Fruit fly (Drosophila melanogaster) whole organism, embryonic: ENCODE results near the gene CG5388.
A peak's percentile ranks its signal among the peaks of the same experiment; 100 is the strongest.

Experiments used
- Aef1 ChIP-seq: fragments of 200-800 bp; sonication (Bioruptor generic); IDR thresholded peaks from 3 replicates; pipeline ENCODE4 v1.3.6; 2022; ENCODE audit warnings: missing biosample characterization, missing genetic modification characterization
- Awh ChIP-seq: fragments of 200-800 bp; sonication (Bioruptor generic); IDR thresholded peaks from 2 replicates; pipeline ENCODE4, ENCODE4 v1.3.6; 2022; ENCODE audit warnings: missing biosample characterization, missing genetic modification characterization
- CG10147 ChIP-seq: fragments of 200-800 bp; sonication (Bioruptor generic); optimal IDR thresholded peaks from 2 replicates; lab custom pipeline; 2019; ENCODE audit warnings: missing biosample characterization, mild to moderate bottlenecking, missing genetic modification characterization, moderate library complexity
- CG10431 ChIP-seq: fragments of 200-800 bp; sonication (Bioruptor generic); optimal IDR thresholded peaks from 3 replicates; lab custom pipeline; 2018; ENCODE audit warnings: missing biosample characterization, mild to moderate bottlenecking, missing genetic modification characterization
- CG11093 ChIP-seq: fragments of 200-800 bp; sonication (Bioruptor generic); IDR thresholded peaks from 3 replicates; pipeline ENCODE4 v1.3.6; 2022; ENCODE audit warnings: missing biosample characterization, missing genetic modification characterization
- CG14050 ChIP-seq: fragments of 200-800 bp; sonication (Bioruptor generic); IDR thresholded peaks from 3 replicates; pipeline ENCODE4 v1.3.6; 2022; ENCODE audit warnings: missing biosample characterization, missing genetic modification characterization
- CG17186 ChIP-seq: fragments of 200-800 bp; sonication (Bioruptor generic); optimal IDR thresholded peaks from 3 replicates; lab custom pipeline; 2017; ENCODE audit warnings: missing biosample characterization, missing genetic modification reagents, missing genetic modification characterization
- CG18764 ChIP-seq: fragments of 200-800 bp; sonication (Bioruptor generic); optimal IDR thresholded peaks from 3 replicates; lab custom pipeline; 2016; ENCODE audit warnings: missing biosample characterization, missing genetic modification characterization
- CG2875 ChIP-seq: fragments of 200-800 bp; sonication (Bioruptor generic); optimal IDR thresholded peaks from 2 replicates; lab custom pipeline; 2017; ENCODE audit warnings: missing biosample characterization, mild to moderate bottlenecking, missing genetic modification characterization, missing genetic modification reagents
- CG31365 ChIP-seq: fragments of 200-800 bp; sonication (Bioruptor generic); optimal IDR thresholded peaks from 2 replicates; lab custom pipeline; 2018; ENCODE audit warnings: missing biosample characterization, mild to moderate bottlenecking, missing genetic modification characterization
- CG31388 ChIP-seq: fragments of 200-800 bp; sonication (Bioruptor generic); optimal IDR thresholded peaks from 2 replicates; lab custom pipeline; 2016; ENCODE audit warnings: missing biosample characterization, missing genetic modification characterization
- CG3995 ChIP-seq: fragments of 200-800 bp; sonication (Bioruptor generic); optimal IDR thresholded peaks from 3 replicates; lab custom pipeline; 2016; ENCODE audit warnings: missing biosample characterization, missing genetic modification characterization
- CG4707 ChIP-seq: fragments of 200-800 bp; sonication (Bioruptor generic); optimal IDR thresholded peaks from 2 replicates; lab custom pipeline; 2018; ENCODE audit warnings: missing biosample characterization, mild to moderate bottlenecking, missing genetic modification characterization, moderate library complexity
- CG6683 ChIP-seq: fragments of 200-800 bp; sonication (Bioruptor generic); optimal IDR thresholded peaks from 2 replicates; lab custom pipeline; 2017; ENCODE audit warnings: missing biosample characterization, mild to moderate bottlenecking, missing genetic modification characterization, missing genetic modification reagents
- CG6854 ChIP-seq: fragments of 200-800 bp; sonication (Bioruptor generic); optimal IDR thresholded peaks from 3 replicates; lab custom pipeline; 2017; ENCODE audit warnings: missing biosample characterization, mild to moderate bottlenecking, missing genetic modification characterization
- CG8359 ChIP-seq: fragments of 200-800 bp; sonication (Bioruptor generic); optimal IDR thresholded peaks from 2 replicates; lab custom pipeline; 2017; ENCODE audit warnings: missing biosample characterization, mild to moderate bottlenecking, missing genetic modification characterization, borderline replicate concordance
- CG9437 ChIP-seq: fragments of 200-800 bp; sonication (Bioruptor generic); optimal IDR thresholded peaks from 2 replicates; lab custom pipeline; 2018; ENCODE audit warnings: missing biosample characterization, mild to moderate bottlenecking, missing genetic modification characterization
- CG9727 ChIP-seq: fragments of 200-800 bp; sonication (Bioruptor generic); optimal IDR thresholded peaks from 3 replicates; lab custom pipeline; 2017; ENCODE audit warnings: missing biosample characterization, mild to moderate bottlenecking, missing genetic modification characterization
- CG9817 ChIP-seq: fragments of 200-800 bp; sonication (Bioruptor generic); optimal IDR thresholded peaks from 2 replicates; lab custom pipeline; 2018; ENCODE audit warnings: missing biosample characterization, mild to moderate bottlenecking, missing genetic modification characterization, moderate library complexity
- Deaf1 ChIP-seq: fragments of 200-800 bp; optimal IDR thresholded peaks from 3 replicates; lab custom pipeline; 2019; ENCODE audit warnings: missing biosample characterization, mild to moderate bottlenecking, missing genetic modification characterization, moderate library complexity
- Dip3 ChIP-seq: fragments of 200-800 bp; sonication (Bioruptor generic); optimal IDR thresholded peaks from 3 replicates; lab custom pipeline; 2016; ENCODE audit warnings: missing biosample characterization, missing genetic modification characterization
- Dp ChIP-seq: fragments of 200-800 bp; sonication (Bioruptor generic); optimal IDR thresholded peaks from 2 replicates; lab custom pipeline; 2018; ENCODE audit warnings: missing biosample characterization, mild to moderate bottlenecking, missing genetic modification characterization, moderate library complexity
- Ets65A ChIP-seq: fragments of 200-800 bp; sonication (Bioruptor generic); peaks from one replicate; lab custom pipeline; 2016; ENCODE audit warnings: missing biosample characterization, missing genetic modification characterization
- HLH54F ChIP-seq: fragments of 200-800 bp; sonication (Bioruptor generic); optimal IDR thresholded peaks from 3 replicates; lab custom pipeline; 2016; ENCODE audit warnings: missing biosample characterization, missing genetic modification characterization
- NFAT ChIP-seq: fragments of 200-800 bp; sonication (Bioruptor generic); IDR thresholded peaks from 2 replicates; pipeline ENCODE4 v1.3.6; 2022; ENCODE audit warnings: missing biosample characterization, missing genetic modification characterization
- Nf-YB ChIP-seq: fragments of 200-800 bp; sonication (Bioruptor generic); optimal IDR thresholded peaks from 3 replicates; lab custom pipeline; 2019; ENCODE audit warnings: missing biosample characterization, mild to moderate bottlenecking, missing genetic modification characterization, moderate library complexity
- NfI ChIP-seq: fragments of 200-800 bp; sonication (Bioruptor generic); optimal IDR thresholded peaks from 3 replicates; lab custom pipeline; 2018; ENCODE audit warnings: missing biosample characterization, mild to moderate bottlenecking, missing genetic modification characterization, moderate library complexity
- Poxn ChIP-seq: fragments of 200-800 bp; sonication (Bioruptor generic); IDR thresholded peaks from 2 replicates; pipeline ENCODE4 v1.3.6; 2022; ENCODE audit warnings: missing biosample characterization, missing genetic modification characterization
- Rfx ChIP-seq: fragments of 200-800 bp; sonication (Bioruptor generic); IDR thresholded peaks from 2 replicates; pipeline ENCODE4 v1.3.6; 2022; ENCODE audit warnings: missing biosample characterization, missing genetic modification characterization
- Taf1 ChIP-seq: fragments of 200-800 bp; sonication (Bioruptor generic); IDR thresholded peaks from 2 replicates; pipeline ENCODE4 v1.3.6; 2022; ENCODE audit warnings: missing biosample characterization, missing genetic modification characterization
- Trl ChIP-seq, 3 experiments: fragments of >200 bp in 2 of 3; fragments of 200-800 bp in 1 of 3; sonication (Bioruptor generic) in 1 of 3; optimal IDR thresholded peaks; 2 replicates in 1 of 3; 3 replicates in 2 of 3; lab custom pipeline; 2016 to 2017; ENCODE audit warnings: missing biosample characterization in 1 of 3, missing genetic modification characterization in 1 of 3
- YL-1 ChIP-seq: fragments of 200-800 bp; sonication (Bioruptor generic); optimal IDR thresholded peaks from 3 replicates; lab custom pipeline; 2017; ENCODE audit warnings: missing biosample characterization, mild to moderate bottlenecking, missing genetic modification characterization
- aop ChIP-seq: fragments of 200-800 bp; sonication (Bioruptor generic); IDR thresholded peaks from 2 replicates; pipeline ENCODE4 v1.3.6; 2022; ENCODE audit warnings: missing biosample characterization, missing genetic modification characterization
- bcd ChIP-seq: fragments of 200-800 bp; sonication (Bioruptor generic); optimal IDR thresholded peaks from 2 replicates; lab custom pipeline; 2017; ENCODE audit warnings: missing biosample characterization, mild to moderate bottlenecking, missing genetic modification characterization
- chinmo ChIP-seq: fragments of 200-800 bp; sonication (Bioruptor generic); IDR thresholded peaks from 4 replicates; pipeline ENCODE4 v1.3.6; 2022; ENCODE audit warnings: missing biosample characterization, missing genetic modification characterization; ENCODE audit not compliant: partially characterized antibody
- crp ChIP-seq, 2 experiments: fragments of 200-800 bp; sonication (Bioruptor generic); optimal IDR thresholded peaks; 2 replicates in 1 of 2; 3 replicates in 1 of 2; lab custom pipeline; 2017; ENCODE audit warnings: missing biosample characterization in 2 of 2, missing genetic modification characterization in 2 of 2, mild to moderate bottlenecking in 1 of 2, moderate library complexity in 1 of 2
- en ChIP-seq: fragments of 200-800 bp; sonication (Bioruptor generic); optimal IDR thresholded peaks from 2 replicates; lab custom pipeline; 2016; ENCODE audit warnings: missing biosample characterization, missing genetic modification characterization
- eve ChIP-seq, 2 experiments: fragments of >200 bp; optimal IDR thresholded peaks; 2 replicates each; lab custom pipeline; 2017; ENCODE audit warnings: missing biosample characterization in 2 of 2, missing genetic modification characterization in 2 of 2
- eyg ChIP-seq: fragments of 200-800 bp; sonication (Bioruptor generic); optimal IDR thresholded peaks from 3 replicates; lab custom pipeline; 2016; ENCODE audit warnings: missing biosample characterization, missing genetic modification characterization
- gce ChIP-seq: fragments of 200-800 bp; sonication (Bioruptor generic); IDR thresholded peaks from 3 replicates; pipeline ENCODE4 v1.3.6; 2022; ENCODE audit warnings: missing biosample characterization, missing genetic modification characterization
- hb ChIP-seq: fragments of 200-800 bp; sonication (Bioruptor generic); IDR thresholded peaks from 3 replicates; pipeline ENCODE4 v1.3.6; 2022; ENCODE audit warnings: missing biosample characterization, missing genetic modification characterization; ENCODE audit not compliant: partially characterized antibody
- ken ChIP-seq: fragments of 200-800 bp; sonication (Bioruptor generic); IDR thresholded peaks from 3 replicates; pipeline ENCODE4 v1.3.6; 2022; ENCODE audit warnings: missing biosample characterization, missing genetic modification characterization
- nmo ChIP-seq: fragments of 200-800 bp; sonication (Bioruptor generic); optimal IDR thresholded peaks from 2 replicates; lab custom pipeline; 2018; ENCODE audit warnings: missing biosample characterization, mild to moderate bottlenecking, missing genetic modification characterization, moderate library complexity
- pfk ChIP-seq: fragments of 200-800 bp; sonication (Bioruptor generic); optimal IDR thresholded peaks from 2 replicates; lab custom pipeline; 2018; ENCODE audit warnings: missing biosample characterization, mild to moderate bottlenecking, missing genetic modification characterization, moderate library complexity
- prd ChIP-seq, 3 experiments: fragments of >200 bp in 2 of 3; fragments of 200-800 bp in 1 of 3; sonication (Bioruptor generic) in 1 of 3; optimal IDR thresholded peaks in 2 of 3; IDR thresholded peaks in 1 of 3; 2 replicates in 2 of 3; 3 replicates in 1 of 3; pipeline versions ENCODE4 v1.3.6 to Lab custom; 2017 to 2022; ENCODE audit warnings: missing biosample characterization in 1 of 3, missing genetic modification characterization in 1 of 3
- rib ChIP-seq: fragments of 200-800 bp; sonication (Bioruptor generic); IDR thresholded peaks from 2 replicates; pipeline ENCODE4 v1.3.6; 2022; ENCODE audit warnings: missing biosample characterization, missing genetic modification characterization
- slou ChIP-seq: fragments of 200-800 bp; sonication (Bioruptor generic); optimal IDR thresholded peaks from 3 replicates; lab custom pipeline; 2016; ENCODE audit warnings: missing biosample characterization, missing genetic modification characterization
- sqz ChIP-seq: fragments of 200-800 bp; sonication (Bioruptor generic); optimal IDR thresholded peaks from 3 replicates; lab custom pipeline; 2018; ENCODE audit warnings: missing biosample characterization, mild to moderate bottlenecking, missing genetic modification characterization
- tll ChIP-seq, 2 experiments: fragments of 200-800 bp in 1 of 2; fragments of >200 bp in 1 of 2; sonication (Bioruptor generic) in 1 of 2; optimal IDR thresholded peaks; 2 replicates each; lab custom pipeline; 2017 to 2019; ENCODE audit warnings: missing biosample characterization in 2 of 2, missing genetic modification characterization in 2 of 2, mild to moderate bottlenecking in 1 of 2, moderate library complexity in 1 of 2

Gene CG5388

dm6 chr3R:22368777-22369214 lies 28.7 kb upstream of the CG5388 start (continued):
- TF ChIP-seq tll (GFP tag; optimal IDR thresholded peaks at IDR 0.05; lab: Kevin White, UChicago) (no peak), ken (GFP tag; lab: Robert Waterston, UW) (peak; percentile 76), slou (GFP tag; lab: Kevin White, UChicago) (peak; percentile 45), eve (GFP tag; optimal IDR thresholded peaks at IDR 0.05; lab: Kevin White, UChicago) (no peak), CG18764 (peak; percentile 5), Dp (GFP tag; lab: Kevin White, UChicago) (no peak), Trl (optimal IDR thresholded peaks at IDR 0.05; lab: Kevin White, UChicago) (peak; percentile 68 to 80), Trl (GFP tag; optimal IDR thresholded peaks at IDR 0.05; lab: Kevin White, UChicago) (peak; percentile 35), CG6854 (GFP tag; lab: Kevin White, UChicago) (peak; percentile 46), CG14050 (peak; percentile 78), en (no peak), CG4707 (no peak), hb (GFP tag; lab: Robert Waterston, UW) (no peak), YL-1 (no peak), Dip3 (GFP tag; lab: Kevin White, UChicago) (no peak), pfk (GFP tag; lab: Kevin White, UChicago) (no peak), Ets65A (GFP tag; lab: Kevin White, UChicago) (peak; percentile 87), eyg (GFP tag; lab: Kevin White, UChicago) (peak; percentile 45), CG6683 (GFP tag; lab: Kevin White, UChicago) (peak; percentile 39), chinmo (GFP tag; lab: Robert Waterston, UW) (no peak), rib (GFP tag; lab: Robert Waterston, UW) (no peak), Poxn (GFP tag; lab: Robert Waterston, UW) (peak; percentile 65; the same call in 1 of the 2 replicates), sqz (GFP tag; lab: Kevin White, UChicago) (no peak), CG2875 (GFP tag; lab: Kevin White, UChicago) (no peak), CG3995 (GFP tag; lab: Kevin White, UChicago) (no peak), CG31388 (no peak), Rfx (GFP tag; lab: Robert Waterston, UW) (peak; percentile 78), nmo (peak; percentile 64), CG9727 (GFP tag; lab: Kevin White, UChicago) (peak; percentile 74), bcd (GFP tag; lab: Kevin White, UChicago) (peak; percentile 65), Nf-YB (GFP tag; lab: Kevin White, UChicago) (peak; percentile 18), Awh (GFP tag; lab: Robert Waterston, UW) (peak; percentile 56; the same call in 1 of the 2 replicates), CG10147 (no peak), Taf1 (GFP tag; lab: Robert Waterston, UW) (peak; percentile 60), HLH54F (GFP tag; lab: Kevin White, UChicago) (peak; percentile 8), Deaf1 (tag; lab: Kevin White, UChicago) (peak; percentile 54), CG9437 (GFP tag; lab: Kevin White, UChicago) (peak; percentile 60), gce (GFP tag; lab: Robert Waterston, UW) (no peak), CG9817 (tag; lab: Kevin White, UChicago) (peak; percentile 60), NfI (peak; percentile 52), CG8359 (GFP tag; lab: Kevin White, UChicago) (peak; percentile 19), crp (GFP tag; optimal IDR thresholded peaks at IDR 0.05; lab: Kevin White, UChicago) (peak in 1 of 2 experiments; percentile 31), prd (optimal IDR thresholded peaks at IDR 0.05; lab: Kevin White, UChicago) (no peak), prd (GFP tag; IDR thresholded peaks at IDR 0.05; lab: Robert Waterston, UW) (peak; percentile 78), CG17186 (no peak), CG31365 (tag; lab: Kevin White, UChicago) (no peak), aop (GFP tag; lab: Robert Waterston, UW) (no peak), CG10431 (GFP tag; lab: Kevin White, UChicago) (no peak), NFAT (GFP tag; lab: Robert Waterston, UW) (peak; percentile 65; the same call in 1 of the 2 replicates), CG11093 (GFP tag; lab: Robert Waterston, UW) (peak; percentile 55; the same call in 1 of the 3 replicates), Aef1 (peak; percentile 84)
